Fruit fly (Drosophila melanogaster) whole organism, embryonic: ENCODE data around the gene Ctr9.

Source experiments
- Antp ChIP-seq: fragments of 200-800 bp; sonication (Bioruptor generic); optimal IDR thresholded peaks from 3 replicates; lab custom pipeline; 2016; ENCODE audit warnings: missing biosample characterization, missing genetic modification characterization
- Atf3 ChIP-seq: fragments of 200-800 bp; sonication (Bioruptor generic); optimal IDR thresholded peaks from 3 replicates; lab custom pipeline; 2016; ENCODE audit warnings: missing biosample characterization, missing genetic modification characterization
- Awh ChIP-seq: fragments of 200-800 bp; sonication (Bioruptor generic); IDR thresholded peaks from 2 replicates; pipeline ENCODE4, ENCODE4 v1.3.6; 2022; ENCODE audit warnings: missing biosample characterization, missing genetic modification characterization
- CG10321 ChIP-seq: fragments of 200-800 bp; sonication (Bioruptor generic); IDR thresholded peaks from 2 replicates; pipeline ENCODE4 v1.3.6; 2022; ENCODE audit warnings: missing biosample characterization, missing genetic modification characterization
- CG10565 ChIP-seq: fragments of 200-800 bp; sonication (Bioruptor generic); optimal IDR thresholded peaks from 3 replicates; lab custom pipeline; 2016; ENCODE audit warnings: missing biosample characterization, mild to moderate bottlenecking, missing genetic modification characterization
- CG13624 ChIP-seq: fragments of 200-800 bp; sonication (Bioruptor generic); optimal IDR thresholded peaks from 2 replicates; lab custom pipeline; 2016; ENCODE audit warnings: missing biosample characterization, missing genetic modification characterization
- CG13894 ChIP-seq: fragments of 200-800 bp; sonication (Bioruptor generic); optimal IDR thresholded peaks from 3 replicates; lab custom pipeline; 2018; ENCODE audit warnings: missing biosample characterization, mild to moderate bottlenecking, missing genetic modification characterization, moderate library complexity
- CG14050 ChIP-seq: fragments of 200-800 bp; sonication (Bioruptor generic); IDR thresholded peaks from 3 replicates; pipeline ENCODE4 v1.3.6; 2022; ENCODE audit warnings: missing biosample characterization, missing genetic modification characterization
- CG14441 ChIP-seq: fragments of 200-800 bp; sonication (Bioruptor generic); IDR thresholded peaks from 2 replicates; pipeline ENCODE4 v1.3.6; 2022; ENCODE audit warnings: missing biosample characterization, missing genetic modification characterization
- CG14667 ChIP-seq: fragments of 200-800 bp; sonication (Bioruptor generic); IDR thresholded peaks from 2 replicates; pipeline ENCODE4 v1.3.6; 2022; ENCODE audit warnings: missing biosample characterization, missing genetic modification characterization
- CG14860 ChIP-seq: fragments of 200-800 bp; sonication (Bioruptor generic); IDR thresholded peaks from 3 replicates; pipeline ENCODE4 v1.3.6; 2022; ENCODE audit warnings: missing biosample characterization, missing genetic modification characterization; ENCODE audit not compliant: partially characterized antibody
- CG15269 ChIP-seq: fragments of 200-800 bp; sonication (Bioruptor generic); optimal IDR thresholded peaks from 2 replicates; lab custom pipeline; 2018; ENCODE audit warnings: missing biosample characterization, mild to moderate bottlenecking, missing genetic modification characterization, moderate library complexity
- CG6689 ChIP-seq: fragments of 200-800 bp; sonication (Bioruptor generic); IDR thresholded peaks from 2 replicates; pipeline ENCODE4 v1.3.6; 2022; ENCODE audit warnings: missing biosample characterization, missing genetic modification characterization
- CG8478 ChIP-seq: fragments of >200 bp; optimal IDR thresholded peaks from 2 replicates; lab custom pipeline; 2018
- CHES-1-like ChIP-seq: fragments of 200-800 bp; sonication (Bioruptor generic); optimal IDR thresholded peaks from 2 replicates; lab custom pipeline; 2016; ENCODE audit warnings: missing biosample characterization, missing genetic modification characterization
- Drgx ChIP-seq: fragments of 200-800 bp; sonication (Bioruptor generic); IDR thresholded peaks from 2 replicates; pipeline ENCODE4 v1.3.6; 2022; ENCODE audit warnings: missing biosample characterization, missing genetic modification characterization
- E2f2 ChIP-seq: fragments of 200-800 bp; sonication (Bioruptor generic); IDR thresholded peaks from 2 replicates; pipeline ENCODE4 v1.3.6; 2022; ENCODE audit warnings: missing biosample characterization, missing genetic modification characterization
- Gug ChIP-seq: fragments of 200-800 bp; sonication (Bioruptor generic); IDR thresholded peaks from 4 replicates; pipeline ENCODE4 v1.3.6; 2022; ENCODE audit warnings: missing biosample characterization, missing genetic modification characterization
- H2.0 ChIP-seq: fragments of 200-800 bp; sonication (Bioruptor generic); IDR thresholded peaks from 2 replicates; pipeline ENCODE4 v1.3.6; 2022; ENCODE audit warnings: missing biosample characterization, missing genetic modification characterization
- HLHmδ ChIP-seq: fragments of 200-800 bp; sonication (Bioruptor generic); optimal IDR thresholded peaks from 2 replicates; lab custom pipeline; 2018; ENCODE audit warnings: missing biosample characterization, mild to moderate bottlenecking, missing genetic modification characterization, moderate library complexity
- Lim3 ChIP-seq: fragments of 200-800 bp; sonication (Bioruptor generic); IDR thresholded peaks from 2 replicates; pipeline ENCODE4 v1.3.6; 2022; ENCODE audit warnings: missing biosample characterization, missing genetic modification characterization
- Ravus ChIP-seq: fragments of 200-800 bp; sonication (Bioruptor generic); IDR thresholded peaks from 2 replicates; pipeline ENCODE4 v1.3.6; 2022; ENCODE audit warnings: missing biosample characterization, missing genetic modification characterization
- Six4 ChIP-seq: fragments of 200-800 bp; sonication (Bioruptor generic); optimal IDR thresholded peaks from 2 replicates; lab custom pipeline; 2016; ENCODE audit warnings: missing biosample characterization, missing genetic modification characterization
- Spps ChIP-seq: fragments of 200-800 bp; sonication (Bioruptor generic); optimal IDR thresholded peaks from 2 replicates; lab custom pipeline; 2018; ENCODE audit warnings: missing biosample characterization, mild to moderate bottlenecking, missing genetic modification characterization
- al ChIP-seq: fragments of 200-800 bp; sonication (Bioruptor generic); IDR thresholded peaks from 2 replicates; pipeline ENCODE4 v1.3.6; 2022; ENCODE audit warnings: missing biosample characterization, missing genetic modification characterization
- ato ChIP-seq: fragments of 200-800 bp; sonication (Bioruptor generic); IDR thresholded peaks from 2 replicates; pipeline ENCODE4 v1.3.6; 2022; ENCODE audit warnings: missing biosample characterization, missing genetic modification characterization; ENCODE audit not compliant: partially characterized antibody
- cas ChIP-seq: fragments of 200-800 bp; sonication (Bioruptor generic); IDR thresholded peaks from 2 replicates; pipeline ENCODE4 v1.3.6; 2022; ENCODE audit warnings: missing biosample characterization, missing genetic modification characterization
- caup ChIP-seq: fragments of 200-800 bp; sonication (Bioruptor generic); optimal IDR thresholded peaks from 3 replicates; lab custom pipeline; 2017; ENCODE audit warnings: missing biosample characterization, mild to moderate bottlenecking, missing genetic modification characterization, moderate library complexity; ENCODE audit not compliant: severe bottlenecking
- chif ChIP-seq, 2 experiments: fragments of 200-800 bp; sonication (Bioruptor generic); optimal IDR thresholded peaks; 3 replicates each; lab custom pipeline; 2016; ENCODE audit warnings: missing biosample characterization in 2 of 2, missing genetic modification characterization in 2 of 2
- ewg ChIP-seq: fragments of 200-800 bp; sonication (Bioruptor generic); optimal IDR thresholded peaks from 3 replicates; lab custom pipeline; 2017; ENCODE audit warnings: mild to moderate bottlenecking, missing biosample characterization, missing genetic modification reagents, missing genetic modification characterization
- eyg ChIP-seq: fragments of 200-800 bp; sonication (Bioruptor generic); optimal IDR thresholded peaks from 3 replicates; lab custom pipeline; 2016; ENCODE audit warnings: missing biosample characterization, missing genetic modification characterization
- gem ChIP-seq: fragments of 200-800 bp; sonication (Bioruptor generic); optimal IDR thresholded peaks from 2 replicates; lab custom pipeline; 2019; ENCODE audit warnings: missing biosample characterization, mild to moderate bottlenecking, missing genetic modification characterization, moderate library complexity
- hb ChIP-seq: fragments of 200-800 bp; sonication (Bioruptor generic); IDR thresholded peaks from 3 replicates; pipeline ENCODE4 v1.3.6; 2022; ENCODE audit warnings: missing biosample characterization, missing genetic modification characterization; ENCODE audit not compliant: partially characterized antibody
- hkb ChIP-seq, 2 experiments: fragments of 200-800 bp in 1 of 2; fragments of >200 bp in 1 of 2; sonication (Bioruptor generic) in 1 of 2; IDR thresholded peaks in 1 of 2; optimal IDR thresholded peaks in 1 of 2; 2 replicates each; pipeline versions ENCODE4 v1.3.6 to Lab custom; 2017 to 2022; ENCODE audit warnings: missing biosample characterization in 1 of 2, missing genetic modification characterization in 1 of 2
- insv ChIP-seq, 2 experiments: fragments of 200-800 bp; sonication (Bioruptor generic); optimal IDR thresholded peaks; 3 replicates each; lab custom pipeline; 2016 to 2018; ENCODE audit warnings: missing biosample characterization in 2 of 2, missing genetic modification characterization in 2 of 2
- jing ChIP-seq: fragments of 200-800 bp; sonication (Bioruptor generic); optimal IDR thresholded peaks from 2 replicates; lab custom pipeline; 2018; ENCODE audit warnings: missing biosample characterization, mild to moderate bottlenecking, missing genetic modification characterization
- kni ChIP-seq: fragments of 200-800 bp; sonication (Bioruptor generic); optimal IDR thresholded peaks from 3 replicates; lab custom pipeline; 2017; ENCODE audit warnings: mild to moderate bottlenecking, missing biosample characterization, missing genetic modification reagents, missing genetic modification characterization
- lov ChIP-seq, 2 experiments: fragments of 200-800 bp in 1 of 2; fragments of >200 bp in 1 of 2; sonication (Bioruptor generic) in 1 of 2; IDR thresholded peaks in 1 of 2; optimal IDR thresholded peaks in 1 of 2; 2 replicates in 1 of 2; 3 replicates in 1 of 2; pipeline versions ENCODE4 v1.3.6 to Lab custom; 2017 to 2022; ENCODE audit warnings: missing biosample characterization in 1 of 2, missing genetic modification characterization in 1 of 2
- nerfin-2 ChIP-seq: fragments of 200-800 bp; sonication (Bioruptor generic); IDR thresholded peaks from 2 replicates; pipeline ENCODE4 v1.3.6; 2022; ENCODE audit warnings: missing biosample characterization, missing genetic modification characterization; ENCODE audit not compliant: partially characterized antibody
- pho ChIP-seq: fragments of 200-800 bp; sonication (Bioruptor generic); optimal IDR thresholded peaks from 2 replicates; lab custom pipeline; 2016; ENCODE audit warnings: missing biosample characterization, missing genetic modification characterization
- pnt ChIP-seq: fragments of 200-800 bp; sonication (Bioruptor generic); optimal IDR thresholded peaks from 3 replicates; lab custom pipeline; 2016; ENCODE audit warnings: missing biosample characterization, missing genetic modification characterization
- prd ChIP-seq, 3 experiments: fragments of >200 bp in 2 of 3; fragments of 200-800 bp in 1 of 3; sonication (Bioruptor generic) in 1 of 3; optimal IDR thresholded peaks in 2 of 3; IDR thresholded peaks in 1 of 3; 2 replicates in 2 of 3; 3 replicates in 1 of 3; pipeline versions ENCODE4 v1.3.6 to Lab custom; 2017 to 2022; ENCODE audit warnings: missing biosample characterization in 1 of 3, missing genetic modification characterization in 1 of 3
- ro ChIP-seq: fragments of 200-800 bp; sonication (Bioruptor generic); IDR thresholded peaks from 2 replicates; pipeline ENCODE4 v1.3.6; 2022; ENCODE audit warnings: missing biosample characterization, missing genetic modification characterization
- sd ChIP-seq: fragments of 200-800 bp; sonication (Bioruptor generic); optimal IDR thresholded peaks from 3 replicates; lab custom pipeline; 2018; ENCODE audit warnings: missing biosample characterization, mild to moderate bottlenecking, missing genetic modification characterization, moderate library complexity
- slou ChIP-seq: fragments of 200-800 bp; sonication (Bioruptor generic); optimal IDR thresholded peaks from 3 replicates; lab custom pipeline; 2016; ENCODE audit warnings: missing biosample characterization, missing genetic modification characterization
- ttk ChIP-seq: fragments of 200-800 bp; sonication (Bioruptor generic); IDR thresholded peaks from 2 replicates; pipeline ENCODE4 v2.1.2; 2022; ENCODE audit warnings: missing biosample characterization, missing genetic modification characterization
- twi ChIP-seq: fragments of 200-800 bp; optimal IDR thresholded peaks from 2 replicates; lab custom pipeline; 2019; ENCODE audit warnings: missing biosample characterization, mild to moderate bottlenecking, missing genetic modification characterization, moderate library complexity
- vfl ChIP-seq: fragments of 200-800 bp; sonication (Bioruptor generic); optimal IDR thresholded peaks from 2 replicates; lab custom pipeline; 2016; ENCODE audit warnings: missing biosample characterization, missing genetic modification characterization
- z ChIP-seq: fragments of 200-800 bp; sonication (Bioruptor generic); IDR thresholded peaks from 3 replicates; pipeline ENCODE4 v1.3.6; 2022; ENCODE audit warnings: missing biosample characterization, missing genetic modification characterization

Ctr9 gene

DNA sequence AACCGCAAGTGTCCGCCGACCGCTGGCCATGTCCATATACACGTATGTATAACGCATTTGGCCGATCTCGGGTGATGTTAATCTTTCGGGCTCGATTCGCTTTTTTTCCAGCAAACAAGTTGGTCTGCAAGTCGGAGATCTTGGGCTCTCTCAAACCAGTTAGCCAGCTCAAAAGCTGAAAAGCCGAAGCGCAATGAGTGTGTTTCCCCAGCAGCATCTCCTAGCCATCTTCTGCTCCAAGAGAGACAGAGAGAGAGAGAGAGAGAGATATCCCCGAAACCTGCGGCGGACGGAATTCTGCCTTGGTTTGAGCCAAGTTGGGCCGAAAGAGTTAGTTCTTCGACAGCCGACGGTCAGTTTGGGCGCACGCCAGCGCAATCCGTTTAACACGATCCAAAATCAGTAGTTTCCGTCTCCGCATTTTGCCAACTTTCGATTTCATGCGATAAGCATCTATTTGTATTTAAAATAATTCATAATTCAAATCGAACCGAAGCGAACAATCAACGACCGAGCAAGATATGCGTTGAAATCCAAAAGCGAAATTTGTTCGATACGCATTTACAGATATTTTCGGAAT lies 41.5 kb upstream of the Ctr9 start (continued):
- TF ChIP-seq Drgx (GFP tag; lab: Robert Waterston, UW) (no peak), hb (GFP tag; lab: Robert Waterston, UW) (no peak), pnt (GFP tag; lab: Kevin White, UChicago) (no peak)

DNA sequence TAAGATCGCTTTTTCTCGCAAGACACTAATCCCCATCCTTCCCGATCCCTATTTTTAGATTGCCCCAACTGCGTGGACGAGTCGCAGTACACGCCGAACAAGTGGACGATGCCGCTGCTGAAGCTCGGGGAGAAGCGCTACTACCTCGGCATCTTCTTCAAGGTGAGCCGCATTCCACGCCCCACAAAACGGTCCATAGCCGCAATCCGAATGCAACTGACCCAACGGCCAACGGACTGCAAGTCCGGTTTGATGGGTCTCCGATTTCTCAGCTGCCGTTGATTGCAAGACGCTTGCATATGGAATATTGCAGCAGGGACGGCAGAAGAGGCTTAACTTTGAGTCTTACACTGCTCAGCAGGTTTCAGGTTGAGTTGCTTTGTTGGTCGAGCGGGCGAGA lies 38.0 kb upstream of the Ctr9 start:
- TF ChIP-seq insv (GFP tag; optimal IDR thresholded peaks at IDR 0.05; lab: Kevin White, UChicago), result no peak
- TF ChIP-seq CHES-1-like (GFP tag; lab: Kevin White, UChicago), result no peak
- no peak for TF ChIP-seq vfl
- 0 out of 3 replicates have a peak, but pooled peaks have one; percentile 10 for TF ChIP-seq CG14860 (GFP tag; lab: Robert Waterston, UW)
- no peak for TF ChIP-seq HLHmδ (GFP tag; lab: Kevin White, UChicago)
- TF ChIP-seq CG14667 (GFP tag; lab: Robert Waterston, UW), result no peak
- peak; percentile 85 for TF ChIP-seq sd (tag; lab: Kevin White, UChicago)
- no peak for TF ChIP-seq H2.0 (GFP tag; lab: Robert Waterston, UW)
- no peak for TF ChIP-seq Atf3 (GFP tag; lab: Kevin White, UChicago)
- TF ChIP-seq z (GFP tag; lab: Robert Waterston, UW), result no peak
- no peak for TF ChIP-seq twi (tag; lab: Kevin White, UChicago)
- 0 out of 2 replicates have a peak, but pooled peaks have one; percentile 21 for TF ChIP-seq ato (GFP tag; lab: Robert Waterston, UW)
- no peak for TF ChIP-seq CG13894 (tag; lab: Kevin White, UChicago)
- no peak for TF ChIP-seq caup (GFP tag; lab: Kevin White, UChicago)
- TF ChIP-seq kni, result no peak
- TF ChIP-seq Spps (tag; lab: Kevin White, UChicago), result no peak
- 0 out of 2 replicates have a peak, but pooled peaks have one; percentile 29 for TF ChIP-seq Drgx (GFP tag; lab: Robert Waterston, UW)
- TF ChIP-seq cas (GFP tag; lab: Robert Waterston, UW), result no peak
- no peak for TF ChIP-seq ttk
- TF ChIP-seq chif (GFP tag; optimal IDR thresholded peaks at IDR 0.05; lab: Kevin White, UChicago), result no peak
- no peak for TF ChIP-seq Antp (GFP tag; lab: Kevin White, UChicago)
- no peak for TF ChIP-seq eyg (GFP tag; lab: Kevin White, UChicago)
- no peak for TF ChIP-seq CG10321 (GFP tag; lab: Robert Waterston, UW)
- no peak for TF ChIP-seq jing (GFP tag; lab: Kevin White, UChicago)
- no peak for TF ChIP-seq pho (GFP tag; lab: Kevin White, UChicago)
- TF ChIP-seq ro, result no peak
- TF ChIP-seq CG10565 (GFP tag; lab: Kevin White, UChicago), result no peak
- TF ChIP-seq Six4 (GFP tag; lab: Kevin White, UChicago), result no peak
- TF ChIP-seq hkb (optimal IDR thresholded peaks at IDR 0.05; lab: Kevin White, UChicago), result no peak
- no peak for TF ChIP-seq hkb (GFP tag; IDR thresholded peaks at IDR 0.05; lab: Robert Waterston, UW)
- no peak for TF ChIP-seq al
- TF ChIP-seq CG14441 (GFP tag; lab: Robert Waterston, UW), result no peak
- no peak for TF ChIP-seq CG15269
- TF ChIP-seq Lim3, result no peak
- TF ChIP-seq nerfin-2 (GFP tag; lab: Robert Waterston, UW), result no peak

DNA sequence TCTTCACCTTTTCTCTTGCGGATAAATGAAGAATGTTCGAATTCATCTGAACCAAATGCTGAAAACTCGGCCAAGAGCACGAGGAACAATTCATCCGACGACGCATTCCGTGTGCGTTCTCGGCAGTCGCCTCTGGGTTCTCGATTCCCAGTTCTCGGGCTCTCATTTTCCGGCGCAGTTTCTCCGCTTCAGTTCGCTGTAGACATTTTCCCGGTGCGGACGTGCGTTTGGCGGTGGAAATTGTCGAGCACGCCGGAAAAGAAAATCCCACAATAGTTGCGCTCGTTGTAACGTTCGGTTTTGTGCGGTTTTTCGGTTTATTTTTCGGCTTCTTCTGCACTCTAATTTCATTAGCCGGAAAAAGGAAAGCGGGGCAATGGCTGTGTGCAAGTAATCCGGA lies 31.3 kb upstream of the Ctr9 start, which contains the start of gene CG32333:
Gene CG32333 (plus strand): TSS at position 190 of the 400 bp plus-strand sequence.
- TF ChIP-seq lov (optimal IDR thresholded peaks at IDR 0.05; lab: Kevin White, UChicago) (no peak), lov (GFP tag; IDR thresholded peaks at IDR 0.05; lab: Robert Waterston, UW) (no peak), Gug (GFP tag; lab: Robert Waterston, UW) (no peak), Awh (GFP tag; lab: Robert Waterston, UW) (no peak), prd (optimal IDR thresholded peaks at IDR 0.05; lab: Kevin White, UChicago) (no peak), prd (GFP tag; IDR thresholded peaks at IDR 0.05; lab: Robert Waterston, UW) (no peak), ewg (peak; percentile 53), CG13624 (GFP tag; lab: Kevin White, UChicago) (no peak), Ravus (GFP tag; lab: Robert Waterston, UW) (no peak), CG8478 (lab: Kevin White, UChicago) (no peak), sd (tag; lab: Kevin White, UChicago) (peak; percentile 31), gem (tag; lab: Kevin White, UChicago) (no peak), slou (GFP tag; lab: Kevin White, UChicago) (no peak), E2f2 (GFP tag; lab: Robert Waterston, UW) (no peak), CG14050 (GFP tag; lab: Robert Waterston, UW) (no peak), CG6689 (GFP tag; lab: Robert Waterston, UW) (no peak)
